Worm (Caenorhabditis elegans) whole organism, L4 larva: ENCODE measurements around the gene fbxa-221.
A peak's percentile ranks its signal among the peaks of the same experiment; 100 is the strongest.
"Not testable (repeated sequence)": the region's sequence is repeated elsewhere in the genome, so short reads cannot be mapped to it uniquely, and the experiment has no call there.

Experiments
- F37D6.2 ChIP-seq: sonication (generic microtip); optimal IDR thresholded peaks from 2 replicates; lab custom pipeline; 2016; ENCODE audit warnings: mild to moderate bottlenecking, missing genetic modification characterization, missing compliant biosample characterization
- Y105C5A.15 ChIP-seq: fragments of 200-800 bp; sonication (Bioruptor generic); IDR thresholded peaks from 2 replicates; pipeline ENCODE4 v1.3.6; 2022; ENCODE audit warnings: missing genetic modification characterization, missing compliant biosample characterization
- Y48G9A.11 ChIP-seq: fragments of 200-800 bp; sonication (Bioruptor generic); IDR thresholded peaks from 2 replicates; pipeline ENCODE4 v1.3.6; 2022; ENCODE audit warnings: missing genetic modification reagents, missing genetic modification characterization, missing compliant biosample characterization
- aly-2 ChIP-seq: sonication (generic microtip); optimal IDR thresholded peaks from 2 replicates; lab custom pipeline; 2018; ENCODE audit warnings: missing biosample characterization, missing genetic modification characterization
- ces-1 ChIP-seq: fragments of 150-350 bp; sonication (generic microtip); optimal IDR thresholded peaks from 4 replicates; lab custom pipeline; 2014; ENCODE audit warnings: missing biosample characterization, missing genetic modification reagents, missing genetic modification characterization
- daf-16 ChIP-seq, 3 experiments: sonication (generic microtip); optimal IDR thresholded peaks; 2 replicates each; lab custom pipeline; 2016 to 2017; ENCODE audit warnings: missing genetic modification characterization in 3 of 3, missing genetic modification reagents in 3 of 3, mild to moderate bottlenecking in 2 of 3, missing compliant biosample characterization in 2 of 3, missing biosample characterization in 1 of 3, moderate library complexity in 1 of 3
- dmd-9 ChIP-seq: fragments of 200-800 bp; sonication (Bioruptor generic); IDR thresholded peaks from 2 replicates; pipeline ENCODE4 v1.3.6; 2022; ENCODE audit warnings: missing genetic modification reagents, missing genetic modification characterization, missing compliant biosample characterization
- gei-8 ChIP-seq: fragments of 200-800 bp; sonication (Bioruptor generic); optimal IDR thresholded peaks from 2 replicates; lab custom pipeline; 2018; ENCODE audit warnings: mild to moderate bottlenecking, missing genetic modification characterization, missing compliant biosample characterization
- hlh-11 ChIP-seq: fragments of 200-800 bp; sonication (Bioruptor generic); optimal IDR thresholded peaks from 2 replicates; lab custom pipeline; 2018; ENCODE audit warnings: mild to moderate bottlenecking, missing genetic modification characterization, missing compliant biosample characterization
- jun-1 ChIP-seq: fragments of 150-350 bp; optimal IDR thresholded peaks from 2 replicates; lab custom pipeline; 2014; ENCODE audit warnings: missing biosample characterization, missing genetic modification reagents, missing genetic modification characterization
- lin-29 ChIP-seq: fragments of 200-800 bp; sonication (Bioruptor generic); IDR thresholded peaks from 2 replicates; pipeline ENCODE4 v1.3.6; 2022; ENCODE audit warnings: missing genetic modification reagents, missing genetic modification characterization, missing compliant biosample characterization
- madf-5 ChIP-seq, 2 experiments: fragments of 200-800 bp; sonication (Bioruptor generic); IDR thresholded peaks; 2 replicates each; pipeline ENCODE4 v1.3.6; 2022; ENCODE audit warnings: missing compliant biosample characterization in 2 of 2, missing genetic modification characterization in 2 of 2
- mep-1 ChIP-seq: fragments of 150-350 bp; sonication (generic microtip); optimal IDR thresholded peaks from 3 replicates; lab custom pipeline; 2014; ENCODE audit warnings: missing biosample characterization, missing genetic modification characterization
- nhr-111 ChIP-seq: fragments of 200-800 bp; sonication (Bioruptor generic); optimal IDR thresholded peaks from 2 replicates; lab custom pipeline; 2018; ENCODE audit warnings: mild to moderate bottlenecking, missing genetic modification characterization, missing compliant biosample characterization
- nhr-48 ChIP-seq: sonication (generic microtip); optimal IDR thresholded peaks from 2 replicates; lab custom pipeline; 2016; ENCODE audit warnings: mild to moderate bottlenecking, missing genetic modification characterization, missing compliant biosample characterization
- tra-1 ChIP-seq: fragments of 200-800 bp; sonication (Bioruptor generic); IDR thresholded peaks from 2 replicates; pipeline ENCODE4 v1.3.6; 2022; ENCODE audit warnings: missing genetic modification reagents, missing genetic modification characterization, missing compliant biosample characterization
- unc-130 ChIP-seq: sonication (generic microtip); optimal IDR thresholded peaks from 2 replicates; lab custom pipeline; 2016; ENCODE audit warnings: missing genetic modification reagents, missing genetic modification characterization, missing compliant biosample characterization
- unc-62 ChIP-seq, 3 experiments: fragments of 150-350 bp in 1 of 3; sonication (generic microtip); optimal IDR thresholded peaks in 2 of 3; peaks in 1 of 3; 1 replicate in 1 of 3; 2 replicates in 2 of 3; lab custom pipeline; 2014 to 2017; ENCODE audit warnings: missing biosample characterization in 3 of 3, missing genetic modification characterization in 3 of 3, missing genetic modification reagents in 3 of 3, missing genotype in 1 of 3
- ztf-11 ChIP-seq: fragments of 150-350 bp; optimal IDR thresholded peaks from 2 replicates; lab custom pipeline; 2014; ENCODE audit warnings: missing biosample characterization, missing genetic modification characterization

fbxa-221 gene

DNA sequence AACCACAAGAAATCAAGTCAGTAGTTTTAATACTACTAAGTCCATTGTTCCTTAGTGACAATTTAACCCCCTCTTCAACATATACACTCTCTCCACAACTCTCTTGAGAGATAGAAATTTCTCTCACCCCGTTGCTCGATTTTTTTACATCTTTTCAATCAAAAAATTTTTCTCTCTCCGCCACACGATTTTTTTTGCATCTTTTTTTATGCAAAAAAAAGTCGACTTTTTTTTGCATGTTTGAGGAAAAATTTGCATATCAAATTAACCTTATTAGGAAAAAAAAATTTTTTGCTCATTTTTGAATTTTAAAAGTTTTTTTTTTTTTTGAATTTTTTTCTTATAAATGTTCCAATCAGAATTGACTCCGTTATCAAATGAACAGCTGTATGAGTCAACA is 32.3 kb downstream of the fbxa-221 start:
- TF ChIP-seq nhr-48 (tag; lab: Kevin White, UChicago) (no peak), jun-1 (tag; lab: Kevin White, UChicago) (no peak), Y48G9A.11 (GFP tag; lab: Robert Waterston, UW) (no peak), tra-1 (GFP tag; lab: Robert Waterston, UW) (no peak), lin-29 (GFP tag; lab: Robert Waterston, UW) (0 out of 2 replicates have a peak, but pooled peaks have one; percentile 52), daf-16 (GFP tag; optimal IDR thresholded peaks at IDR 0.05; lab: Kevin White, UChicago) (no peak), daf-16 (tag; optimal IDR thresholded peaks at IDR 0.05; lab: Kevin White, UChicago) (no peak), ces-1 (GFP tag; lab: Kevin White, UChicago) (no peak), madf-5 (GFP tag; IDR thresholded peaks at IDR 0.05; lab: Robert Waterston, UW) (no peak), mep-1 (tag; lab: Kevin White, UChicago) (no peak), nhr-111 (GFP tag; lab: Kevin White, UChicago) (no peak), ztf-11 (tag; lab: Kevin White, UChicago) (no peak), unc-130 (GFP tag; lab: Kevin White, UChicago) (no peak), unc-62 (GFP tag; optimal IDR thresholded peaks at IDR 0.05 in 1 of 2; lab: Kevin White, UChicago) (peak in 1 of 2 experiments; percentile 90), unc-62 (tag; optimal IDR thresholded peaks at IDR 0.05; lab: Kevin White, UChicago) (no peak), aly-2 (tag; lab: Kevin White, UChicago) (no peak), Y105C5A.15 (GFP tag; lab: Robert Waterston, UW) (no peak), hlh-11 (tag; lab: Kevin White, UChicago) (no peak)

- TF ChIP-seq gei-8 (GFP tag; lab: Kevin White, UChicago) (no peak), F37D6.2 (no peak), unc-62 (GFP tag; optimal IDR thresholded peaks at IDR 0.05 in 1 of 2; lab: Kevin White, UChicago) (peak in 1 of 2 experiments; percentile 47), unc-62 (tag; optimal IDR thresholded peaks at IDR 0.05; lab: Kevin White, UChicago) (no peak)
Measured at ce11 chrX:147824-148223, 33.3 kb downstream of the fbxa-221 start, which contains the start of gene Y73B3A.11. Gene Y73B3A.11, plus strand, starts transcription at chrX:148124.

- TF ChIP-seq dmd-9 = 0 out of 2 replicates have a peak, but pooled peaks have one; percentile 18
Measured at ce11 chrX:161592-161991, 47.1 kb downstream of the fbxa-221 start.

DNA sequence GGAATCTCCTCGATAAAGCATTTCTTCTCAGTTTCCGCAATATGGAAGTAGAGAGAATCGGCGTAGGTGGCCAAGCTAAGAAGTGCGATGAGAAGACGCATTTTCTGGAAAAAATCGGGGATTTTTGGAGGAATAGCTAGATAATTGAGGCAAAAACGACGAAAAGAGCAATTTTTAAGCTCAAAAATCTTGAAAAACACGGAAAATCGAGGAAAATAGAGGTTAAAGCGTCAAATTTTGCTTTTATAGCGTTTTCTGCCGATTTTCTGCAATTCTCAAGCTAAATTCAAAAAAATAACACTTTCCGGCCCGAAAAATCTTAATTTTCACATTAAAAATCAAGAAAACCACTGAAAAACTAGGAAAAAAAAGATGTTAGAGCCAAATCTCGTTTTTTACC is 48.5 kb downstream of the fbxa-221 start, which contains the start of gene tmed-12:
Gene tmed-12, minus strand, starts transcription at position 101 of the 400 bp plus-strand sequence.
- peak in 1 of 2 experiments; percentile 27 for TF ChIP-seq unc-62 (GFP tag; optimal IDR thresholded peaks at IDR 0.05 in 1 of 2; lab: Kevin White, UChicago)
- not testable (repeated sequence) for TF ChIP-seq unc-62 (tag; optimal IDR thresholded peaks at IDR 0.05; lab: Kevin White, UChicago)
- TF ChIP-seq, all 104 proteins: peak for 1; not testable (repeated sequence) for 103
